Worm (Caenorhabditis elegans): ENCODE data around the gene Y60A3A.24.

DNA sequence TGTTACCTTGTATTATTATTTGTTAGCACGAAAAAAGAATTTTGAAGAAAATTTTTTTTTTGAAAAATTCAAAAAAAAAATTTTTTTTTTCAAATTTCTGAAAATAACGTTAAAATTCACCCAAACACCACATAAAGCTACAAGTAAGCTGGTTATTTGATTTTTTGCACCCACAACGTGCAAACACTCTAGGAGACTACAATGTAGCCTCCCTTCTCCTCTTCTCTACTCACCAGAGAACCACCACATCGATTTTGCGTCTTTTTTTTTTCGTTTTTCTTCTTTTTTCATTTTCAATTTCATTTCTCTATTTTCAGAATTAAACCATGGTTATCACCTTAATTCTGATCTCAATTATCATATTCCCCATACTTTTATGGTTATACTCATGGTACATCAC, 26.5 kb downstream of the Y60A3A.24 start, which contains the start of gene abhd-3.1:
- TF ChIP-seq pha-4 (tag; optimal IDR thresholded peaks at IDR 0.05), result no peak
- no peak for TF ChIP-seq hlh-13 (GFP tag; optimal IDR thresholded peaks at IDR 0.05)
- no peak for TF ChIP-seq F13H6.1 (tag; optimal IDR thresholded peaks at IDR 0.05)
- no peak for TF ChIP-seq pqm-1 (tag; optimal IDR thresholded peaks at IDR 0.05)
- no peak for TF ChIP-seq unc-55 (GFP tag; optimal IDR thresholded peaks at IDR 0.05)
